Worm (Caenorhabditis elegans): ENCODE measurements around the gene Y66D12A.21.

ce11 chrIII:11457911-11458310 lies 47.2 kb downstream of the Y66D12A.21 start:
- peak; percentile 24 for TF ChIP-seq sptf-1 (tag; optimal IDR thresholded peaks at IDR 0.05)
- no peak for TF ChIP-seq elt-3 (tag; optimal IDR thresholded peaks at IDR 0.05)
- TF ChIP-seq unc-39 (tag; optimal IDR thresholded peaks at IDR 0.05), result no peak
- TF ChIP-seq elt-1 (tag; optimal IDR thresholded peaks at IDR 0.05; ENCODE audit: borderline replicate concordance, insufficient read depth), result no peak

Measured in whole organism, mixed stage, embryonic.